Worm (Caenorhabditis elegans): Measurements from ENCODE around the gene hpk-1.
A peak's percentile ranks its signal among the peaks of the same experiment; 100 is the strongest.

hpk-1 gene

DNA sequence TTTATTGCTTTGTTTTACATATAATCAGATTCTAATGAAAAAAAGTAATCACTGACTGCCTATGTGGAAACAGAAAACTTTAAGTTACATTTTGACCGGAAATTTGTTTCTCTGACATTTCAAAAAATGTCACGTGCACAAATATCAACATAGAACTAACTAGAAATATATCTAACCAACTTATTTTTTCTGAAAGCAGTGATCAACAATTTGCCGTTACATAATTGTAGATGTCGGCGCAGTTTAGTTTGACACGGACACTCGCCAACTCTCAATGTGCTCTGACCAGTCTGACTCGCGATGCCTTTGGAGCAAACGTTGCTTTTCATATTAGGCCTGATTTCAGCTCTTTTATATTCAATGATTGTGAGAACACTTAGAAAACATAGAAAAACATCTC is 39.7 kb upstream of the hpk-1 start, which contains the start of gene srv-6:
TSS of gene srv-6 (plus strand) at position 301 of the 400 bp plus-strand sequence.
- TF ChIP-seq mbf-1 (tag; optimal IDR thresholded peaks at IDR 0.05), result no peak
- no peak for TF ChIP-seq fos-1 (tag; optimal IDR thresholded peaks at IDR 0.05)
- TF ChIP-seq nhr-23 (tag; optimal IDR thresholded peaks at IDR 0.05), result no peak
- TF ChIP-seq nhr-25 (tag; optimal IDR thresholded peaks at IDR 0.05), result no peak
- TF ChIP-seq peb-1 (tag; optimal IDR thresholded peaks at IDR 0.05), result no peak

DNA sequence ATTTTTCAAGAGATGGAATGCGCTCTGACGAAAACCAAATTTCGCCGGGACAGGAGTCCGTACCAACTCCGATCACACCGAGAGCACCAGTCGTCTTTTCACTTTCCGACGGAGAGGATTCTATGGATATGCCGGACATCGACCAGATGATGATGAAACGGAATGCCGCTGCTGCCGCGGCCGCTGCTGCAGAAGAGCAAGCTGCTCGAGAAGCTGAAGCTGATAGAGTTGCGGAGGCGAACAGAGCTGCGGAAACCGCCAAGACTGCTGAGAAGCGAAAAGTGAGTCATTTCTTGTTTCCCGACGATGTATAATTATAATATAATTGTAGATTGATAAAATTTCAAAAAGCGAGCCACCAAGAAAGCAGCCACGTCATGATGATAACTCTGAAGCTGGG is 38.3 kb upstream of the hpk-1 start:
- TF ChIP-seq skn-1 (tag; optimal IDR thresholded peaks at IDR 0.05) (no peak), ama-1 (optimal IDR thresholded peaks at IDR 0.05) (no peak), lin-13 (GFP tag; optimal IDR thresholded peaks at IDR 0.05) (no peak), nhr-6 (tag; optimal IDR thresholded peaks at IDR 0.05) (no peak), ztf-11 (tag; optimal IDR thresholded peaks at IDR 0.05) (no peak), ZK546.5 (tag; optimal IDR thresholded peaks at IDR 0.05) (no peak), nhr-10 (tag; optimal IDR thresholded peaks at IDR 0.05) (no peak), lin-11 (tag; optimal IDR thresholded peaks at IDR 0.05) (no peak), alr-1 (tag; optimal IDR thresholded peaks at IDR 0.05) (no peak)

DNA sequence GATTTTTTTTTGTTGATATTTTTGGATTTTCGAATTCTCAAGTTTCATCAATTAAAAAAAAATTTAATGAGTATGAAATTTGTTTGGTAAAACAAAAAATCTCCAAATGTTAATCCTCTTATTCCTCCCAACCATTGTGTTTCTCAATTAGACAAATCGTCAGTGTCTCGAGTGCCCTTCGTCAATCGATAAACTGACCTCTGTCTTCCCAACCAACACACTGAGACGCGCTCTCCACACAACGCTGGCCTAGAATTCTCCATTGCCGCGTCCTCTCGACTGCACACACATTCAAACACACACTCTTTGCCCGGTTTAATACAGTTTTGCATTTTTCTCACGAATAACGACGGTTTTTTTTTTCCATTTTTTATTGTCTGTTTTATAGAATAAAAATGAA is 37.7 kb upstream of the hpk-1 start, which contains the start of gene taf-11.1:
TSS of gene taf-11.1 (plus strand) at position 389 of the 400 bp plus-strand sequence.
- TF ChIP-seq F13H6.1 (tag; optimal IDR thresholded peaks at IDR 0.05) (no peak), egl-27 (tag; optimal IDR thresholded peaks at IDR 0.05) (no peak), ztf-1 (GFP tag; conservative IDR thresholded peaks at IDR 0.05) (no peak), skn-1 (tag; optimal IDR thresholded peaks at IDR 0.05) (no peak), ama-1 (optimal IDR thresholded peaks at IDR 0.05) (no peak), C34F6.9 (tag; optimal IDR thresholded peaks at IDR 0.05) (peak; percentile 22), unc-55 (GFP tag; optimal IDR thresholded peaks at IDR 0.05) (peak; percentile 7), lsy-2 (tag; optimal IDR thresholded peaks at IDR 0.05) (peak in 1 of 2 experiments; percentile 50), dmd-4 (tag; optimal IDR thresholded peaks at IDR 0.05) (no peak), nhr-10 (tag; optimal IDR thresholded peaks at IDR 0.05) (no peak), alr-1 (tag; optimal IDR thresholded peaks at IDR 0.05) (no peak), ceh-82 (tag; optimal IDR thresholded peaks at IDR 0.05) (no peak), unc-39 (tag; optimal IDR thresholded peaks at IDR 0.05) (no peak), nhr-21 (tag; optimal IDR thresholded peaks at IDR 0.05) (no peak), mdl-1 (tag; optimal IDR thresholded peaks at IDR 0.05) (no peak), nhr-23 (tag; optimal IDR thresholded peaks at IDR 0.05) (no peak), crh-2 (tag; optimal IDR thresholded peaks at IDR 0.05) (peak; percentile 54), nhr-129 (tag; optimal IDR thresholded peaks at IDR 0.05) (peak; percentile 50), ztf-11 (tag; optimal IDR thresholded peaks at IDR 0.05) (no peak), unc-62 (GFP tag; optimal IDR thresholded peaks at IDR 0.05) (no peak), sma-9 (GFP tag; optimal IDR thresholded peaks at IDR 0.05) (no peak), sma-9 (tag; optimal IDR thresholded peaks at IDR 0.05) (no peak), fos-1 (tag; optimal IDR thresholded peaks at IDR 0.05) (peak; percentile 27)

DNA sequence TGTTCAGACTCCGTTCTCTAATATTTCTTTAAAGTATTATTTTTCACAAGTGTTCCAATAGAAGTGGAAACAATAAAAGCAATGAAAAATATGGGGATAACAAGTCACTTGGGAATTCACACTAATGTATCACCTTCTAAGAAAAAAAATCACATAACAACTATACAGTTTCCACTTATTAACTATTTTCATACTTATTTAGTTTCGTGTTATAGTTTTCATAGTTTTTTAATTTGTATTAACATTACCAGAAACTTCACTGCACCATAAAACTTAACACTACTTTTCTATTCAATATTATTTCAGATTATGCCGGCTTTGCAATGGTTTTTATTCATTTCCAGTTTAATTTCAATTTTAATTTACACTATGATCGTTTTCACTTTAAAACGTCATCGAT is 35.0 kb upstream of the hpk-1 start, which contains the start of gene srv-5:
TSS of gene srv-5 (plus strand) at position 301 of the 400 bp plus-strand sequence.
- no peak for TF ChIP-seq elt-1 (tag; optimal IDR thresholded peaks at IDR 0.05)
- no peak for TF ChIP-seq lin-11 (tag; optimal IDR thresholded peaks at IDR 0.05)
- no peak for TF ChIP-seq ztf-4 (tag; optimal IDR thresholded peaks at IDR 0.05)
- TF ChIP-seq nhr-10 (tag; optimal IDR thresholded peaks at IDR 0.05), result no peak
- no peak for TF ChIP-seq zag-1 (tag; optimal IDR thresholded peaks at IDR 0.05)
- TF ChIP-seq C34F6.9 (tag; optimal IDR thresholded peaks at IDR 0.05), result no peak

DNA sequence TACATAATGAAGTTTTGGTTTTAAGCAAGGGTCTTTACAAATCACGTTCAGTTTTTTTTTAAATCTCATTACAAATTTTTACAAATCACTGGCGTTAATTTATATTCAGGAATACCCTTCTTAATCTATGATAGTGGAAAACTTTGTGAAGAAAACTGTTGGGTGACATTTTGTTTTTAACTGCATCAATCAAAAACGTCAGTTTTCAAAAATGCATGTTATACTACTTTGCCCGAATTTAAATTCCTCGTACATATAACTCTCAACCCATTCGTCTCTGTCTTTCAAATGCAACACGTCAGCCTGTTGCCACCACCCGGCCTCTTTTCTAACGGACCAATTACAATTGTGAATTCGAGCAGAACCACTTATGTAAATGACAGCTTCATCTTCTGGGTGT is 31.9 kb upstream of the hpk-1 start, which contains the start of gene hlh-13:
TSS of gene hlh-13 (plus strand) at position 301 of the 400 bp plus-strand sequence.
- TF ChIP-seq lin-13 (GFP tag; optimal IDR thresholded peaks at IDR 0.05) (no peak), elt-1 (tag; optimal IDR thresholded peaks at IDR 0.05) (no peak), R02D3.7 (tag; optimal IDR thresholded peaks at IDR 0.05) (no peak)

DNA sequence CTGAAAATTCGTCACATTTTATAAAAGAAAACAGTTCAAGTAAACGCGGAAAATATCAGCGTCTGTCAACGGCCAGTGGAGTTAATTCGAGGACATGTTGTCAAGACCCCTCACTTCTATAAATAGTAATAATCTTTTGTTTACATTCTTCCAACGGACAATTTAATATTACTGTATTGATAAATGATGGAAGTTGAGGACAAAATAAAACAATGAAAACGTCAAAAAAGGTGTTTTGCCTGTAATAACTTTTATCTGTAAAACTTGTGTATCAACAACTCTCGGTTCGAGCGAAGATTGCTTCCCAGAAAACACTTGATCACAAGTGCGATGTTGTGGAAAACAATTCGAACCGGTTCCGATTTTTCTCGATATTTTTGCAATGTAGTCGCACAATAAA is 31.3 kb upstream of the hpk-1 start:
- no peak for TF ChIP-seq F13H6.1 (tag; optimal IDR thresholded peaks at IDR 0.05)
- peak; percentile 11 for TF ChIP-seq nhr-129 (tag; optimal IDR thresholded peaks at IDR 0.05)

Data from whole organism, L2 larva.